Fruit fly (Drosophila melanogaster) Kc167 (cell line): ENCODE measurements around the gene CadN2.

Experiments
- Myc ChIP-seq: fragments of >200 bp; optimal IDR thresholded peaks from 2 replicates; lab custom pipeline; 2017; ENCODE audit warnings: missing external identifiers
- Sin3A ChIP-seq: fragments of >200 bp; optimal IDR thresholded peaks from 2 replicates; lab custom pipeline; 2018; ENCODE audit warnings: missing external identifiers
- h ChIP-seq: fragments of >200 bp; optimal IDR thresholded peaks from 3 replicates; lab custom pipeline; 2018; ENCODE audit warnings: missing external identifiers
- insv ChIP-seq: fragments of >200 bp; optimal IDR thresholded peaks from 3 replicates; lab custom pipeline; 2018; ENCODE audit warnings: missing external identifiers
- psq ChIP-seq: fragments of >200 bp; optimal IDR thresholded peaks from 2 replicates; lab custom pipeline; 2017; ENCODE audit warnings: missing external identifiers
- ttk ChIP-seq: sonication (Bioruptor generic); optimal IDR thresholded peaks from 2 replicates; lab custom pipeline; 2017; ENCODE audit warnings: missing external identifiers

CadN2 gene

DNA sequence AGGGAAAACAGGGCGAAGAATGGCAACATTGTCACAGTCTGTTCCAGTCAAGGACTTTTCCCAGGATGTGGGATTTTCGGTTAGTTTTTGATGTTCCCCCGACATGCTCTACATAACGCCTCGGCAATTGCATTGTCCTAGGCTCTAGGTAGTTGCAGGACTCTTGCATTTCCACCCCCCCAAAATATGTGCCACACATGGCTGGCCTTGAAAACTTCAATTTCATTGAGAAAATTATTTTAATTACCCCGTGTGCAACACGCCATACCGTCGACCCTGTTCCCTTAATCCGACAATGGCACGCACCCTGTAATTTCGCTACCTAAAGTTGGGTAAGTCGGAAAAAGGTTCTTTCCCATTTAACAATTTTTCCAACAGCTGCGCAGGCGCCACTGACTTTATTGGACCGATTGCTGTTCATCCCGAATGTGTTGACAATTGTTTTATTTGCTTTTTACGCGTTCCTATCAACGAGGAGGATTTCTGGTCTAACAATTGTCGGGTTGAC is 134.6 kb downstream of the CadN2 start:
- TF ChIP-seq h (lab: Kevin White, UChicago) = no peak
- TF ChIP-seq ttk (lab: Kevin White, UChicago) = no peak
- TF ChIP-seq Myc = no peak
- TF ChIP-seq Sin3A (lab: Kevin White, UChicago) = no peak
- TF ChIP-seq psq (lab: Kevin White, UChicago) = no peak
- no peak for TF ChIP-seq insv (lab: Kevin White, UChicago)

DNA sequence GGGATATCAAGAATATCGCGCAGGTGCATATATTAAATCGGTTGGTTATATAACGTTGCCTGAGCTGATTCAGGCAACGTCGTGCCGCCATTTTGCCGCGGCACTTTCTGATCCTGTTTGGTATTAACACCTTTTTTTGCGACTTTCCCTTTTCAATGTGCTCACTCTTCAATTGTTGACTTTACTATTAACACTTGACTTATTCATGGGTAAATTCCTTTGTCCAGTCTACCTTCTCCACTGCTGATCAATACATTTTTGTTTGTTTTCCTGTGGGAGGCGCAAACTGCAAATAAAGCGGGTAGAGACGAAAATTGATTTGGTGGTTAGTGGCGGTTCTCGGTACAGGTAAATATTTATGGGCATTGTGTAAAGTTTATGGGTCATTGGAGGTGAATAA is 135.6 kb downstream of the CadN2 start:
- no peak for TF ChIP-seq insv (lab: Kevin White, UChicago)
- TF ChIP-seq psq (lab: Kevin White, UChicago) = no peak
- no peak for TF ChIP-seq h (lab: Kevin White, UChicago)
- TF ChIP-seq Sin3A (lab: Kevin White, UChicago) = no peak
- TF ChIP-seq ttk (lab: Kevin White, UChicago) = no peak
- no peak for TF ChIP-seq Myc
